Worm (Caenorhabditis elegans): ENCODE measurements around the gene C15H9.5.

DNA sequence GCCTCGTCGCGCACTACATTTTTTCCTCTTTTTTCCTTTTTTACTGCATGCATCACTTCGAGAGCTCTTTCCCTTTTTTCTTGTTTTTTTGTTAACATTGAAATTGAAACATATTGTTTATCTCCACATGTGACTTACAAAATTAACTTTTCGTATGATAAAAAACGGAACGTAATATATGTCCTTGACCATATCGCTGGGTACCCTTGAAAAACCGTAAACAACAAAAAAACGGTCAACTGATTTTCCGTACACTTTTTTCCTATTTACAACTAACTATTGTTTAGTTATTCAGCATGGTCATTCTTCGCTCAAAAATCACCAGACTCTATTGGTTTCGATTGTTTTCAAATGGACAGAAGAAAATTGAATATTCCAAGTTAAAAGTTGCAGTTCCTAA lies 28.9 kb downstream of the C15H9.5 start, which contains the start of gene nnt-1:
- TF ChIP-seq lin-39 (tag; optimal IDR thresholded peaks at IDR 0.05) (no peak), ztf-11 (tag; optimal IDR thresholded peaks at IDR 0.05) (no peak), nhr-23 (tag; optimal IDR thresholded peaks at IDR 0.05) (no peak), peb-1 (tag; optimal IDR thresholded peaks at IDR 0.05) (no peak)
